Worm (Caenorhabditis elegans): ENCODE data around the gene R144.3.

DNA sequence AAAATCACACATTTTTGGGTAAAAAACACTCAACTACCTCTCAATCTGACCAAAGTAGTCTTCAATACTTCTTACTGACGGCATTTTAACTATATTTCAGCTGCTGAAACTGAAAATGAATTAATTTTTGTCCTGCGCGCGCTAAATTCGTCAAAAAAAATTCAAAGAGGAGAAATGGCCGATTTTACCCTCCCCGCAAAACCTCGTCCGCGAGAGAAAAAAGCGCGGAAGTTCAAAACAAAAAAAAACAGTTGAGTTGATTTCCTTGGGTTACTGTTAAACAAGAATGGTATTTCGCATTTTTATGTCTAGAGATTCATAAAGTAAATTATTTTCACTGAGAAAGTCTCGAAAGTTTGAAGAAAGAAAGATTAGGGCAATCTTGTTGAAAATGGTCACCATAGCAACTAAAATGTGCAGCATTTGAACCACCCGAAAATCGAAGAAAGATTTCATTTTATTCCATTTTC, 35.0 kb upstream of the R144.3 start, which contains the start of the genes C27F2.10 and wdr-60:
- TF ChIP-seq scrt-1 (GFP tag; IDR thresholded peaks at IDR 0.05): no peak
- no peak for TF ChIP-seq tra-4 (tag; optimal IDR thresholded peaks at IDR 0.05)
